Worm (Caenorhabditis elegans): Measurements from ENCODE around the gene srj-53.

Gene srj-53

DNA sequence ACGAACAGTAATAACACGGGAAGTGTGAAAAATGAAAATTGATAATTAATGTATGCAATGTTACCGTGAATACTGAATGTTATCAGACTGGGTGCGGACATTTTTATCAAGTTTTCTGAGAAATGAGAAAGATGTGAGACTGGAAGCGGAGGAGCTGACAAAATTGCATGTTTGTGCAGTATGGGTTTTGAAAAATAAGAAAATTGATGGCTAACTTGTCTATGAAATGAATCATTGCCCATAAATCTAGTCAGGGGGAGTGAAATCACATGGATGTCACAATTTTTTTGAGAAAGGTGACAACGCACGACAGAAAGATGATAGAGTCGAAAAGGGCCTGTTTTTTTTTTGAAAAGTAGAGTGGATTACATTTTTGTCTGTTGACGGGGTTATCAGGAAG is 23.2 kb downstream of the srj-53 start, which contains the start of gene sru-24 (continued):
- TF ChIP-seq K12H6.12 (tag; optimal IDR thresholded peaks at IDR 0.05), result no peak
- no peak for TF ChIP-seq sea-2 (GFP tag; IDR thresholded peaks at IDR 0.05)
- no peak for TF ChIP-seq pbrm-1 (GFP tag; IDR thresholded peaks at IDR 0.05)
- TF ChIP-seq athp-1 (tag; optimal IDR thresholded peaks at IDR 0.05), result no peak

DNA sequence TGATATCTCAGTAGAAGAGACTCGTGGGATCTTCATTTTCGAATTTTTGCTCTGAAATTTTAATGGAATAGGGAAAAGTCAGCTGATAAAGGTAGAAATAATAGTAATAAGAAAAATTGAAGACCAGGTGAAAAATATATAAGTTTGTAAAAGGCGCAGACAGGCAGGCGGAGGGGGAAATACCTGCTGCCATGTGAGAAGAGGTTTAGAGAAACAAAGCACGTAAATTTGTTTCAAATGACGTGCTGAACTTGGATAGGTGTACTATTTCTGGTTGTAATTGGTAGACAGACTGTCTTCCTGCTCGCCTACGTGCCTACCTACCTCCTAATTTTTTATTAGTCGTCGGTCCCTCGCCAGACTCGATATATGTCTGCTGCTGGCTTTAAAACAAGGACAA is 27.1 kb downstream of the srj-53 start, which contains the start of gene nhr-180:
Gene nhr-180, minus strand, starts transcription at position 52 of the 400 bp plus-strand sequence.
- peak; percentile 23 for TF ChIP-seq attf-5 (GFP tag; optimal IDR thresholded peaks at IDR 0.05)
- peak; percentile 58 for TF ChIP-seq nhr-80 (tag; optimal IDR thresholded peaks at IDR 0.05)
- peak; percentile 47; the same call in 1 of the 2 replicates for TF ChIP-seq hmg-1.2 (GFP tag; IDR thresholded peaks at IDR 0.05)
- TF ChIP-seq somi-1 (GFP tag; optimal IDR thresholded peaks at IDR 0.05), result no peak

- TF ChIP-seq ztf-26 (tag; optimal IDR thresholded peaks at IDR 0.05) (no peak), ekl-4 (GFP tag; IDR thresholded peaks at IDR 0.05) (no peak), Y53F4B.3 (GFP tag; IDR thresholded peaks at IDR 0.05) (no peak), F22D6.2 (tag; optimal IDR thresholded peaks at IDR 0.05) (no peak), F10E7.11 (tag; optimal IDR thresholded peaks at IDR 0.05) (no peak), ztf-3 (GFP tag; optimal IDR thresholded peaks at IDR 0.05) (no peak), ztf-25 (GFP tag; IDR thresholded peaks at IDR 0.05) (no peak), attf-5 (GFP tag; optimal IDR thresholded peaks at IDR 0.05) (no peak), hlh-26 (GFP tag; conservative IDR thresholded peaks at IDR 0.05) (no peak), nhr-90 (tag; optimal IDR thresholded peaks at IDR 0.05) (no peak), ccch-3 (GFP tag; optimal IDR thresholded peaks at IDR 0.05) (no peak), pbrm-1 (GFP tag; IDR thresholded peaks at IDR 0.05) (no peak), K12H6.12 (tag; optimal IDR thresholded peaks at IDR 0.05) (no peak), ets-4 (GFP tag; optimal IDR thresholded peaks at IDR 0.05) (no peak), lsl-1 (GFP tag; optimal IDR thresholded peaks at IDR 0.05) (no peak), nhr-80 (tag; optimal IDR thresholded peaks at IDR 0.05) (no peak), nhr-179 (tag; optimal IDR thresholded peaks at IDR 0.05) (no peak), madf-6 (GFP tag; IDR thresholded peaks at IDR 0.05) (no peak), unc-62 (GFP tag; optimal IDR thresholded peaks at IDR 0.05) (no peak), Y53G8AR.9 (GFP tag; conservative IDR thresholded peaks at IDR 0.05) (no peak)
Observed at ce11 chrV:664337-664847, 30.1 kb downstream of the srj-53 start, which contains the start of the genes F31F4.11 and srh-266. TSS of gene F31F4.11 (minus strand) at chrV:664437. TSS of gene srh-266 (plus strand) at chrV:664797.

- no peak for TF ChIP-seq ztf-28 (GFP tag; IDR thresholded peaks at IDR 0.05)
- TF ChIP-seq madf-6 (GFP tag; IDR thresholded peaks at IDR 0.05), result no peak
- no peak for TF ChIP-seq nhr-27 (tag; optimal IDR thresholded peaks at IDR 0.05)
- TF ChIP-seq ceh-79 (tag; optimal IDR thresholded peaks at IDR 0.05), result no peak
- no peak for TF ChIP-seq him-1 (tag; optimal IDR thresholded peaks at IDR 0.05)
- TF ChIP-seq hrde-1 (tag; optimal IDR thresholded peaks at IDR 0.05; ENCODE audit: borderline replicate concordance), result no peak
- TF ChIP-seq F49E8.2 (tag; optimal IDR thresholded peaks at IDR 0.05; ENCODE audit: insufficient read depth), result no peak
- no peak for TF ChIP-seq F33H1.4 (GFP tag; IDR thresholded peaks at IDR 0.05)
- no peak for TF ChIP-seq rec-8 (tag; optimal IDR thresholded peaks at IDR 0.05)
- TF ChIP-seq ceh-40 (GFP tag; IDR thresholded peaks at IDR 0.05), result no peak
Observed at ce11 chrV:660210-660609, 34.3 kb downstream of the srj-53 start, which contains the start of gene F31F4.17. TSS of gene F31F4.17 (minus strand) at chrV:660310.
